Fruit fly (Drosophila melanogaster): ENCODE data around the gene S.

The S gene

dm6 chr2L:1006516-1006915, 71.1 kb downstream of the S start (continued):
- TF ChIP-seq CG11456 (GFP tag; IDR thresholded peaks at IDR 0.05) (0 out of 3 replicates have a peak, but pooled peaks have one; percentile 24), CG6254 (GFP tag; optimal IDR thresholded peaks at IDR 0.05) (no peak), CG18599 (GFP tag; optimal IDR thresholded peaks at IDR 0.05) (no peak), pita (GFP tag; optimal IDR thresholded peaks at IDR 0.05) (peak; percentile 81), Hmr (GFP tag; optimal IDR thresholded peaks at IDR 0.05) (peak; percentile 53), Dad (GFP tag; optimal IDR thresholded peaks at IDR 0.05) (no peak), Doc3 (GFP tag; IDR thresholded peaks at IDR 0.05; ENCODE audit: partially characterized antibody) (no peak), org-1 (GFP tag; optimal IDR thresholded peaks at IDR 0.05) (no peak), NFAT (GFP tag; IDR thresholded peaks at IDR 0.05) (peak; percentile 59; the same call in 1 of the 2 replicates), Rfx (GFP tag; IDR thresholded peaks at IDR 0.05) (peak; percentile 48; the same call in 1 of the 2 replicates), CoRest (tag; optimal IDR thresholded peaks at IDR 0.05) (peak; percentile 32), chm (GFP tag; IDR thresholded peaks at IDR 0.05) (no peak), pzg (GFP tag; optimal IDR thresholded peaks at IDR 0.05) (peak; percentile 9), gcm2 (GFP tag; optimal IDR thresholded peaks at IDR 0.05) (no peak), Hr39 (optimal IDR thresholded peaks at IDR 0.05) (no peak), Lhr (GFP tag; optimal IDR thresholded peaks at IDR 0.05) (peak; percentile 73), CG32767 (GFP tag; IDR thresholded peaks at IDR 0.05) (no peak), CTCF (GFP tag; optimal IDR thresholded peaks at IDR 0.05) (peak; percentile 91), CG18476 (GFP tag; optimal IDR thresholded peaks at IDR 0.05) (no peak), CG3281 (GFP tag; optimal IDR thresholded peaks at IDR 0.05) (no peak), phol (tag; optimal IDR thresholded peaks at IDR 0.05) (peak; percentile 5), CG9609 (GFP tag; optimal IDR thresholded peaks at IDR 0.05) (no peak), Dbx (GFP tag; IDR thresholded peaks at IDR 0.05) (peak; percentile 54), CG12391 (tag; optimal IDR thresholded peaks at IDR 0.05) (peak; percentile 13), ewg (GFP tag; optimal IDR thresholded peaks at IDR 0.05) (peak; percentile 18), CG9932 (GFP tag; IDR thresholded peaks at IDR 0.05) (peak; percentile 39), fru (optimal IDR thresholded peaks at IDR 0.05) (no peak), CG1603 (tag; optimal IDR thresholded peaks at IDR 0.05) (peak; percentile 50), CG13894 (tag; optimal IDR thresholded peaks at IDR 0.05) (peak; percentile 35), HmgZ (tag; optimal IDR thresholded peaks at IDR 0.05) (peak; percentile 20), Med (GFP tag) (peak; percentile 55), CG8388 (GFP tag; optimal IDR thresholded peaks at IDR 0.05) (no peak)
